Worm (Caenorhabditis elegans): ENCODE results near the gene num-1.
A peak's percentile ranks its signal among the peaks of the same experiment; 100 is the strongest.

ce11 chrV:20785050-20785847, 44.4 kb upstream of the num-1 start:
- TF ChIP-seq ceh-20 (GFP tag; IDR thresholded peaks at IDR 0.05) (no peak), nhr-10 (tag; optimal IDR thresholded peaks at IDR 0.05) (no peak), nhr-11 (tag; optimal IDR thresholded peaks at IDR 0.05) (no peak), rbr-2 (tag; optimal IDR thresholded peaks at IDR 0.05) (no peak), dmd-9 (GFP tag; IDR thresholded peaks at IDR 0.05) (no peak), mdl-1 (tag; optimal IDR thresholded peaks at IDR 0.05) (no peak), mdt-29 (GFP tag; IDR thresholded peaks at IDR 0.05) (0 out of 2 replicates have a peak, but pooled peaks have one; percentile 8), pha-4 (GFP tag; IDR thresholded peaks at IDR 0.05) (peak; percentile 12; the same call in 1 of the 2 replicates), pha-4 (tag; optimal IDR thresholded peaks at IDR 0.05) (no peak), nhr-77 (tag; optimal IDR thresholded peaks at IDR 0.05) (no peak), daf-12 (tag; optimal IDR thresholded peaks at IDR 0.05) (no peak), nhr-76 (tag; optimal IDR thresholded peaks at IDR 0.05) (no peak)
